Fruit fly (Drosophila melanogaster): Measurements from ENCODE around the gene Eaf6.
A peak's percentile ranks its signal among the peaks of the same experiment; 100 is the strongest.

The Eaf6 gene

DNA sequence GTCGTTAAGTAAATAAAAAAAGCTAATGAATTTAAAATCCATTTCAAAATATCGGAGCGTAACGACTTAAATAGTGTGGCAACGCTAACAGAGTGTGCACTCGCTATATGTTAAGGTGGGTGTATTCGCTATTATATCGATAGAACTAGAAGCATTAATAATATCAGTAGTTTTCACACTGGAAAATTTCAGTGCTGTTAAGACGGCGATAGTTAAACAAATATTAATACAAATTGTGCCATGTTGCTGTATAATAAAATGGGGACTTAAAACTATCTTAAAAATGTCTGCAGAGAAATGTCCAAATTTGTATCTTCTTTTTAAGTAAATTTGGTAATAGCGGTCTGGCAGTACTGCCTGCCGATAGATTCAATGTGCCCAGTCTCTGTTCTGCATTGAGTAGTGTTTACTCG, 24.8 kb downstream of the Eaf6 start (continued):
- TF ChIP-seq Hr39 (GFP tag; optimal IDR thresholded peaks at IDR 0.05) (peak; percentile 91), Sox15 (GFP tag; optimal IDR thresholded peaks at IDR 0.05) (peak; percentile 71), ss (GFP tag; optimal IDR thresholded peaks at IDR 0.05) (no peak), CG31627 (GFP tag; optimal IDR thresholded peaks at IDR 0.05) (peak; percentile 91), CG6854 (GFP tag; optimal IDR thresholded peaks at IDR 0.05) (no peak), eg (GFP tag; IDR thresholded peaks at IDR 0.05) (peak; percentile 89), CG6163 (GFP tag; IDR thresholded peaks at IDR 0.05) (peak; percentile 92), CG11294 (GFP tag; IDR thresholded peaks at IDR 0.05) (peak; percentile 74), acj6 (GFP tag; optimal IDR thresholded peaks at IDR 0.05) (peak; percentile 78), vri (GFP tag; optimal IDR thresholded peaks at IDR 0.05) (no peak)

DNA sequence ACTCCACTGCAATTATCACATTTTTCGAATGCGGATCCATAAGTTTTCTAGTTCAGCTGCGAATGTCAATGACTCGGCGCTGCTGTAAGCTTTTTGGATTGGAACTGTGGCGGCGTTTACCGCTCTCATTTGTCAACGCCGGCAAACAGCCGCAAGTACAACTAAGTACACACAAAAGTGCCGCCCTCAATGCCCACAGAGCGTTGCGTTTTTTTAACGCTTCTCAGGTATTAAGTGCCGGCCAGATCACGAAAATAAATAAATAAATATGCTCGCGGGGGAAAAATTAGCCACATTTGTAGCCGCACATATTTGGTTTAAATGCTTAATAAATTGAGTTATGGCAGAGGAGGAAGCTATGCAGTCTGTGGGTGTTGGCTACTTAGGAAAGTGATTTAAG, 26.6 kb downstream of the Eaf6 start:
- TF ChIP-seq esn (GFP tag; optimal IDR thresholded peaks at IDR 0.05) (no peak), fkh (GFP tag; optimal IDR thresholded peaks at IDR 0.05) (peak; percentile 25)

DNA sequence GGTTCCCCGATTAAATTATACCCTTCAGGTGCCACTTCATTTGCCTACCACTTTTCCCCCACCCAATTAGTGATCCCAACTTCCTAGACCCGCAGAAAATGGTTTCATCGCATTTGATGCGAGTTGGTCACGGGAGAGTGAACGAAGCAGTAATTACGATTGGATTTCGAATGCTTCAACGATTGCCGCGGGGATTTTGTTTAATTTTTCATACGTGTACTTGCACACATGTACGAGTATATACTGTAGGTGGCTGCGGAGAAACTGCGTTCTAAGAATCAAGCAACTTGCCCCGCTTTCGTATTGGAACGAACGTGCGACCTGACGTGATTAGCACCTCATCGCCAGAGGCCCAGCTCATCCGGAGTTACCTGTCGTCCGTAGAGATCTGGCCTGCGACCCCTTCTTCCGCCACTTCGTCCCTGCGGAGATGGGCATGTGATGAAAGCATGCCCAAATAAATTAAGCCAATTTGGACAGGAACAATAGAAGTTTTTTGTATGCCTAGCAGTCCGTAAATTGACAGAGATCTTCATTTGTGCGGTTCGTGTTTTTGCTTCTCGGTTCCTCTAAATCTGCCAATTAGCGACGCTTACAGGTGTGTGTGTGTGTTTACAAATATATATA, 27.5 kb downstream of the Eaf6 start:
- TF ChIP-seq fkh (GFP tag; optimal IDR thresholded peaks at IDR 0.05), result peak; percentile 15
- TF ChIP-seq Sox102F (GFP tag; optimal IDR thresholded peaks at IDR 0.05), result no peak
- no peak for TF ChIP-seq Ets96B (tag; optimal IDR thresholded peaks at IDR 0.05)
- TF ChIP-seq CG10669 (GFP tag; optimal IDR thresholded peaks at IDR 0.05), result no peak
- no peak for TF ChIP-seq Blimp-1 (GFP tag; optimal IDR thresholded peaks at IDR 0.05)

DNA sequence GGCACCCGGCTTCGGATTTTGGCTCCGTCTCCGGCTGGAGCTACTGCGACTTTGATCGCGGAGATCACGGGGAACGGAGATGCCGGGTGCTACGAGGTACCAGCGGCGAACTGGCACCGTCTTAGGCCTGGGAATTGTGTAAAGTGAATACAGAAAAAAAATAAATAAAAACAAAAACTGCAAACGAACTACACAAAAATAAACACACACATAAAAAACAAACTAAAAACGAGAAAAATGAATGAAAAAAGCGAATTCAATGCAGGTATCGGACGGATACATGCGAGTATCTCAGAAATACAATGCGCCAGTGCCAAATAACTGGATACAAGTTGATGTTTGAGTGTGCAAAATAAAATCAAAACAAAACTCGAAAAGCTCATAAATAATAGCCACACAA, 28.3 kb downstream of the Eaf6 start:
- TF ChIP-seq eg (GFP tag; IDR thresholded peaks at IDR 0.05) (peak; percentile 92), lz (GFP tag; optimal IDR thresholded peaks at IDR 0.05) (no peak), vri (GFP tag; optimal IDR thresholded peaks at IDR 0.05) (no peak), Eip78C (GFP tag) (peak; percentile 63), CG6276 (GFP tag; optimal IDR thresholded peaks at IDR 0.05) (peak; percentile 92), Lpt (GFP tag; optimal IDR thresholded peaks at IDR 0.05) (peak; percentile 57), topi (GFP tag; optimal IDR thresholded peaks at IDR 0.05) (no peak), Sox15 (GFP tag; optimal IDR thresholded peaks at IDR 0.05) (no peak), acj6 (GFP tag; optimal IDR thresholded peaks at IDR 0.05) (no peak), CG6163 (GFP tag; IDR thresholded peaks at IDR 0.05) (peak; percentile 81), CG8632 (GFP tag; optimal IDR thresholded peaks at IDR 0.05) (no peak), OdsH (GFP tag; optimal IDR thresholded peaks at IDR 0.05) (no peak), CG6792 (GFP tag; optimal IDR thresholded peaks at IDR 0.05) (no peak), CG16779 (tag; optimal IDR thresholded peaks at IDR 0.05) (peak; percentile 59), dac (GFP tag; optimal IDR thresholded peaks at IDR 0.05) (peak; percentile 7), Eip75B (GFP tag; optimal IDR thresholded peaks at IDR 0.05) (no peak), fd59A (GFP tag; optimal IDR thresholded peaks at IDR 0.05) (no peak), ss (GFP tag; optimal IDR thresholded peaks at IDR 0.05) (no peak), Sox102F (GFP tag; optimal IDR thresholded peaks at IDR 0.05) (no peak), cyc (GFP tag; optimal IDR thresholded peaks at IDR 0.05) (no peak), Gug (GFP tag; IDR thresholded peaks at IDR 0.05) (0 out of 2 replicates have a peak, but pooled peaks have one; percentile 31), CG11902 (GFP tag; optimal IDR thresholded peaks at IDR 0.05) (no peak), CG6808 (GFP tag; optimal IDR thresholded peaks at IDR 0.05) (no peak), CG7368 (GFP tag; optimal IDR thresholded peaks at IDR 0.05) (no peak), CG34406 (GFP tag; optimal IDR thresholded peaks at IDR 0.05) (no peak), CG3919 (GFP tag; optimal IDR thresholded peaks at IDR 0.05) (no peak), esn (GFP tag; optimal IDR thresholded peaks at IDR 0.05) (no peak), achi (GFP tag; optimal IDR thresholded peaks at IDR 0.05) (no peak), Ets21C (GFP tag; optimal IDR thresholded peaks at IDR 0.05) (no peak), Sox14 (GFP tag; optimal IDR thresholded peaks at IDR 0.05) (no peak), CG8319 (GFP tag; optimal IDR thresholded peaks at IDR 0.05) (no peak), Met (GFP tag; optimal IDR thresholded peaks at IDR 0.05) (no peak), CG1621 (tag; optimal IDR thresholded peaks at IDR 0.05) (no peak), pdm3 (GFP tag; optimal IDR thresholded peaks at IDR 0.05) (no peak), salr (GFP tag; optimal IDR thresholded peaks at IDR 0.05) (no peak), CG3032 (tag; optimal IDR thresholded peaks at IDR 0.05) (no peak), net (GFP tag; optimal IDR thresholded peaks at IDR 0.05) (peak; percentile 54)

All from whole organism, prepupa.